Fruit fly (Drosophila melanogaster): ENCODE results near the gene eIF5B.
A peak's percentile ranks its signal among the peaks of the same experiment; 100 is the strongest.

eIF5B gene

dm6 chr3L:3472786-3473185 is 12.0 kb upstream of the eIF5B start (continued):
- TF ChIP-seq CG8632 (GFP tag; optimal IDR thresholded peaks at IDR 0.05) (peak; percentile 20), vri (GFP tag; optimal IDR thresholded peaks at IDR 0.05) (peak; percentile 27), Gug (GFP tag; IDR thresholded peaks at IDR 0.05) (0 out of 2 replicates have a peak, but pooled peaks have one; percentile 16), CG11762 (GFP tag; optimal IDR thresholded peaks at IDR 0.05; ENCODE audit: insufficient read depth) (peak; percentile 4), Smox (GFP tag; optimal IDR thresholded peaks at IDR 0.05) (peak; percentile 33), CG11902 (GFP tag; optimal IDR thresholded peaks at IDR 0.05) (no peak), eg (GFP tag; IDR thresholded peaks at IDR 0.05) (peak; percentile 70; the same call in 2 of the 3 replicates), CG6808 (GFP tag; optimal IDR thresholded peaks at IDR 0.05) (peak; percentile 62), Ets96B (tag; optimal IDR thresholded peaks at IDR 0.05) (peak; percentile 65), Sox14 (GFP tag; optimal IDR thresholded peaks at IDR 0.05) (peak; percentile 39), CG6792 (GFP tag; optimal IDR thresholded peaks at IDR 0.05) (peak; percentile 51), cyc (GFP tag; optimal IDR thresholded peaks at IDR 0.05) (peak; percentile 17), topi (GFP tag; optimal IDR thresholded peaks at IDR 0.05) (peak; percentile 35), CG10631 (GFP tag; optimal IDR thresholded peaks at IDR 0.05) (peak; percentile 35), svp (GFP tag) (peak; percentile 68), achi (GFP tag; optimal IDR thresholded peaks at IDR 0.05) (peak; percentile 51), CG4318 (GFP tag; optimal IDR thresholded peaks at IDR 0.05) (no peak)

- TF ChIP-seq Eip93F (GFP tag; optimal IDR thresholded peaks at IDR 0.05) (no peak), CG6276 (GFP tag; optimal IDR thresholded peaks at IDR 0.05) (no peak), vri (GFP tag; optimal IDR thresholded peaks at IDR 0.05) (no peak), fkh (GFP tag; optimal IDR thresholded peaks at IDR 0.05) (peak; percentile 28), CG6808 (GFP tag; optimal IDR thresholded peaks at IDR 0.05) (no peak), Eip78C (GFP tag) (peak; percentile 29), CG34406 (GFP tag; optimal IDR thresholded peaks at IDR 0.05) (no peak)
Measured at dm6 chr3L:3472063-3472528, 11.3 kb upstream of the eIF5B start, which contains the start of the genes CG32267 and CG42324. Gene CG32267 (minus strand): TSS chr3L:3472113. Gene CG42324 (plus strand): TSS chr3L:3472447.

- no peak for TF ChIP-seq dac (GFP tag; optimal IDR thresholded peaks at IDR 0.05)
- peak; percentile 58 for TF ChIP-seq Sox14 (GFP tag; optimal IDR thresholded peaks at IDR 0.05)
- peak; percentile 41 for TF ChIP-seq esn (GFP tag; optimal IDR thresholded peaks at IDR 0.05)
- TF ChIP-seq vri (GFP tag; optimal IDR thresholded peaks at IDR 0.05) = peak; percentile 38
- no peak for TF ChIP-seq CG6854 (GFP tag; optimal IDR thresholded peaks at IDR 0.05)
- TF ChIP-seq ss (GFP tag; optimal IDR thresholded peaks at IDR 0.05) = no peak
- TF ChIP-seq Sox102F (GFP tag; optimal IDR thresholded peaks at IDR 0.05) = peak; percentile 7
- TF ChIP-seq Ets96B (tag; optimal IDR thresholded peaks at IDR 0.05) = no peak
- no peak for TF ChIP-seq CG9139 (GFP tag; optimal IDR thresholded peaks at IDR 0.05)
- no peak for TF ChIP-seq fd59A (GFP tag; optimal IDR thresholded peaks at IDR 0.05)
- no peak for TF ChIP-seq Ets21C (GFP tag; optimal IDR thresholded peaks at IDR 0.05)
- peak; percentile 3 for TF ChIP-seq topi (GFP tag; optimal IDR thresholded peaks at IDR 0.05)
- TF ChIP-seq cyc (GFP tag; optimal IDR thresholded peaks at IDR 0.05) = peak; percentile 27
- no peak for TF ChIP-seq acj6 (GFP tag; optimal IDR thresholded peaks at IDR 0.05)
- TF ChIP-seq CG15336 (GFP tag; IDR thresholded peaks at IDR 0.05) = no peak
- TF ChIP-seq spab (GFP tag; optimal IDR thresholded peaks at IDR 0.05) = no peak
- no peak for TF ChIP-seq CG16779 (tag; optimal IDR thresholded peaks at IDR 0.05)
- TF ChIP-seq Smox (GFP tag; optimal IDR thresholded peaks at IDR 0.05) = no peak
- TF ChIP-seq net (GFP tag; optimal IDR thresholded peaks at IDR 0.05) = no peak
- peak; percentile 97 for TF ChIP-seq fkh (GFP tag; optimal IDR thresholded peaks at IDR 0.05)
- TF ChIP-seq lz (GFP tag; optimal IDR thresholded peaks at IDR 0.05) = peak; percentile 40
- peak; percentile 41 for TF ChIP-seq CG3032 (tag; optimal IDR thresholded peaks at IDR 0.05)
- no peak for TF ChIP-seq achi (GFP tag; optimal IDR thresholded peaks at IDR 0.05)
- TF ChIP-seq CG31627 (GFP tag; optimal IDR thresholded peaks at IDR 0.05) = peak; percentile 31
- TF ChIP-seq CG32006 (GFP tag; optimal IDR thresholded peaks at IDR 0.05) = no peak
- TF ChIP-seq Eip78C (GFP tag) = peak; percentile 60
- TF ChIP-seq pdm3 (GFP tag; optimal IDR thresholded peaks at IDR 0.05) = no peak
Measured at dm6 chr3L:3471174-3471573, 10.4 kb upstream of the eIF5B start, which contains the start of gene CG14971. Gene CG14971 (minus strand): TSS chr3L:3471309.
